Worm (Caenorhabditis elegans): ENCODE results near the gene C24A8.6.

The C24A8.6 gene

DNA sequence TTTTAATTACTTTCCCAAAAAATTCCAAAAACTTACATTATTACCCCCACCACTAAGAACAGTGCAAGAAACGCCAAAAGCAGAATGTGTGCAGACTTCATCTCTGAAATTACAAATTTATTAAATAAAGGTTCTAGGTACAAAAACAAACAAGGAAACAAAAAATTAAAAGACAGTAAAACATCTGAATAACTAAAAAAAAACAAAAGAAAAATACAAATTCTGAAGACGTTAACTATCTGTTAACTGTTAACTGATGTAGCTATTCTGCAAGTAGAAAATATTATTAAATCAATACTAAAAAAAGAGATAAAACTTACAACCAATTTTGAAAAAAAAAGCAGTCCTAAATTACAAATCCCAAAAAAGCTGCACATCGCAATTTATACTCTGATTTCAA, 39.2 kb upstream of the C24A8.6 start, which contains the start of gene R160.13:
Gene R160.13, minus strand, starts transcription at position 101 of the 400 bp plus-strand sequence.
- TF ChIP-seq ztf-11 (tag; optimal IDR thresholded peaks at IDR 0.05) (no peak), sea-2 (GFP tag; optimal IDR thresholded peaks at IDR 0.05) (no peak), nhr-77 (tag; optimal IDR thresholded peaks at IDR 0.05) (no peak), skn-1 (tag; optimal IDR thresholded peaks at IDR 0.05) (no peak), zag-1 (tag; optimal IDR thresholded peaks at IDR 0.05) (no peak), ceh-82 (tag; optimal IDR thresholded peaks at IDR 0.05) (no peak), lsy-12 (tag; optimal IDR thresholded peaks at IDR 0.05) (no peak), egl-27 (tag; optimal IDR thresholded peaks at IDR 0.05) (no peak)

DNA sequence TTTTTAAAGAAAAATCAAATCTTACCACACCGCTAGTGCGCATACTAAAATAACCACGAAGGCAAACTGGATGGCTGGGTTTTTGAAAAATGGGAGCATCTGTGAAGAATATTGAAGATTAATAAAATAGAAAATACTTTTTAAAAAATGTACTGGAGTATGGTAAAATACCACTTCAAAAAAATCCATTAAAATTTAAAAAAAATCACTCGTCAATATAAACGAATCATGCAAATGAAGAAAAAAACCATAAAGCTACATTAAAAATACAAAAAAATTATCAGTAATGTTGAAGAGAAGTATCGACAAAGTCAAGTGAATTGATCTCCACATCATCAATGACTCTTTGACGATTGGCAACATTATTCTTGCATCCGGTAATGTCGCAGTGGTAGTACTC, 38.6 kb upstream of the C24A8.6 start, which contains the start of gene R160.5:
Gene R160.5, minus strand, starts transcription at position 101 of the 400 bp plus-strand sequence.
- TF ChIP-seq nhr-11 (tag; optimal IDR thresholded peaks at IDR 0.05) (no peak), nhr-76 (tag; optimal IDR thresholded peaks at IDR 0.05) (no peak), ceh-82 (tag; optimal IDR thresholded peaks at IDR 0.05) (no peak), eor-1 (tag; optimal IDR thresholded peaks at IDR 0.05) (no peak), elt-3 (tag; optimal IDR thresholded peaks at IDR 0.05) (no peak), nhr-77 (tag; optimal IDR thresholded peaks at IDR 0.05) (no peak), pha-4 (tag; optimal IDR thresholded peaks at IDR 0.05) (no peak), egl-5 (tag; optimal IDR thresholded peaks at IDR 0.05) (no peak), elt-2 (tag; optimal IDR thresholded peaks at IDR 0.05) (no peak), jun-1 (tag; optimal IDR thresholded peaks at IDR 0.05) (no peak), nhr-12 (tag; optimal IDR thresholded peaks at IDR 0.05) (no peak), zag-1 (tag; optimal IDR thresholded peaks at IDR 0.05) (no peak), nhr-43 (tag; optimal IDR thresholded peaks at IDR 0.05; ENCODE audit: poor library complexity, severe bottlenecking) (no peak)

- TF ChIP-seq mml-1 (tag; optimal IDR thresholded peaks at IDR 0.05): no peak
- no peak for TF ChIP-seq mdl-1 (tag; optimal IDR thresholded peaks at IDR 0.05)
- no peak for TF ChIP-seq R02D3.7 (tag; optimal IDR thresholded peaks at IDR 0.05)
- no peak for TF ChIP-seq elt-1 (tag; optimal IDR thresholded peaks at IDR 0.05)
Measured at ce11 chrX:4368800-4369199, 36.6 kb upstream of the C24A8.6 start, which contains the start of gene R160.4. TSS of gene R160.4 (minus strand) at chrX:4368900.

ce11 chrX:4367414-4367813, 35.2 kb upstream of the C24A8.6 start, which contains the start of gene R160.10:
TSS of gene R160.10 (minus strand) at chrX:4367514.
- TF ChIP-seq fkh-10 (GFP tag; optimal IDR thresholded peaks at IDR 0.05) (no peak), nhr-67 (tag; optimal IDR thresholded peaks at IDR 0.05) (no peak), ztf-11 (tag; optimal IDR thresholded peaks at IDR 0.05) (no peak), elt-2 (tag; optimal IDR thresholded peaks at IDR 0.05) (no peak), egl-27 (tag; optimal IDR thresholded peaks at IDR 0.05) (no peak), nhr-12 (tag; optimal IDR thresholded peaks at IDR 0.05) (no peak), snpc-4 (tag; optimal IDR thresholded peaks at IDR 0.05) (no peak), ama-1 (optimal IDR thresholded peaks at IDR 0.05) (no peak), pqm-1 (tag; optimal IDR thresholded peaks at IDR 0.05) (no peak), ceh-9 (tag; optimal IDR thresholded peaks at IDR 0.05) (no peak), tbx-2 (tag; optimal IDR thresholded peaks at IDR 0.05) (no peak)

- no peak for TF ChIP-seq snpc-4 (tag; optimal IDR thresholded peaks at IDR 0.05)
- no peak for TF ChIP-seq nhr-11 (tag; optimal IDR thresholded peaks at IDR 0.05)
- no peak for TF ChIP-seq lin-39 (tag; optimal IDR thresholded peaks at IDR 0.05)
Measured at ce11 chrX:4366231-4366630, 34.0 kb upstream of the C24A8.6 start, which contains the start of gene R160.3. TSS of gene R160.3 (minus strand) at chrX:4366331.

DNA sequence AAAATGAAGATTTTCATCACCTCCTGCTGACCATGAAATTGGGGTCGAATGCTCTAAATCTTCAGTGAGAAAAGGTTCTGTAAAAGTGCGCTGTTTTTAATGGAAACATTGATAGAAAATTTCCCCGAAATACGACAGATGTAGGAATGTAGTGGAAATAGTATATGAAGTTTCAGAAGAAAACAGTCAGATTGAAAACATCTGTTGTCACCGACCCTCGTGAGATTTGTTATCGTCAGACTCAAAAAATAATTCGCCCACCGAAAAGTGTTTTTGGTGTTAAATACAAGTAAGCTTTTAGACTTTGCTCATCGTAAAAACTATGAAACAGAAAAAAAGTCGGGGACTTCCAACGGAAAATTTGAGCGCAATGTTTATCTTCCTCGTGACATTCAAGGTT, 32.7 kb upstream of the C24A8.6 start, which contains the start of gene F14H12.8:
Gene F14H12.8, minus strand, starts transcription at position 101 of the 400 bp plus-strand sequence.
- TF ChIP-seq aly-2 (tag; optimal IDR thresholded peaks at IDR 0.05): no peak
- no peak for TF ChIP-seq nfya-1 (tag; optimal IDR thresholded peaks at IDR 0.05; ENCODE audit: insufficient read depth)
- no peak for TF ChIP-seq snpc-4 (tag; optimal IDR thresholded peaks at IDR 0.05)
- no peak for TF ChIP-seq eor-1 (tag; optimal IDR thresholded peaks at IDR 0.05)
- TF ChIP-seq ztf-11 (tag; optimal IDR thresholded peaks at IDR 0.05): no peak
- no peak for TF ChIP-seq nhr-12 (tag; optimal IDR thresholded peaks at IDR 0.05)
- no peak for TF ChIP-seq unc-39 (tag; optimal IDR thresholded peaks at IDR 0.05)
- no peak for TF ChIP-seq sea-2 (GFP tag; optimal IDR thresholded peaks at IDR 0.05)
- no peak for TF ChIP-seq elt-2 (tag; optimal IDR thresholded peaks at IDR 0.05)
- TF ChIP-seq ceh-16 (tag; optimal IDR thresholded peaks at IDR 0.05): no peak
- no peak for TF ChIP-seq ceh-82 (tag; optimal IDR thresholded peaks at IDR 0.05)
- no peak for TF ChIP-seq nhr-67 (tag; optimal IDR thresholded peaks at IDR 0.05)
- TF ChIP-seq nhr-76 (tag; optimal IDR thresholded peaks at IDR 0.05): no peak
- TF ChIP-seq daf-12 (tag; optimal IDR thresholded peaks at IDR 0.05): no peak
- no peak for TF ChIP-seq jun-1 (tag; optimal IDR thresholded peaks at IDR 0.05)
